Worm (Caenorhabditis elegans) whole organism, midembryonic: ENCODE measurements around the gene vab-9.

Experiments used
- T22C8.4 ChIP-seq: fragments of 200-800 bp; sonication (Bioruptor generic); IDR thresholded peaks from 2 replicates; pipeline ENCODE4 v1.3.6; 2022; ENCODE audit warnings: missing genetic modification characterization, missing compliant biosample characterization
- cog-1 ChIP-seq: sonication (generic microtip); optimal IDR thresholded peaks from 2 replicates; lab custom pipeline; 2016; ENCODE audit warnings: missing genetic modification characterization, missing compliant biosample characterization
- flt-1 ChIP-seq: fragments of 200-800 bp; sonication (Bioruptor generic); IDR thresholded peaks from 2 replicates; pipeline ENCODE4 v1.3.6; 2022; ENCODE audit warnings: missing genetic modification characterization, missing compliant biosample characterization
- klf-2 ChIP-seq: fragments of 200-800 bp; sonication (Bioruptor generic); conservative IDR thresholded peaks from 2 replicates; pipeline ENCODE4 v1.3.6; 2022; ENCODE audit warnings: missing genetic modification reagents, missing genetic modification characterization, missing compliant biosample characterization
- med-1 ChIP-seq: sonication (generic microtip); optimal IDR thresholded peaks from 2 replicates; lab custom pipeline; 2017; ENCODE audit warnings: missing genetic modification characterization, mild to moderate bottlenecking, missing compliant biosample characterization, antibody characterized with exemption, missing genetic modification reagents; ENCODE audit not compliant: insufficient read depth
- ref-1 ChIP-seq: fragments of 200-800 bp; sonication (Bioruptor generic); conservative IDR thresholded peaks from 2 replicates; pipeline ENCODE4 v1.3.6; 2022; ENCODE audit warnings: missing genetic modification reagents, missing genetic modification characterization, missing compliant biosample characterization
- tab-1 ChIP-seq: fragments of 200-800 bp; sonication (Bioruptor generic); IDR thresholded peaks from 2 replicates; pipeline ENCODE4 v1.3.6; 2022; ENCODE audit warnings: missing genetic modification characterization, missing compliant biosample characterization
- ztf-23 ChIP-seq: fragments of 200-800 bp; sonication (Bioruptor generic); IDR thresholded peaks from 2 replicates; pipeline ENCODE4 v1.3.6; 2022; ENCODE audit warnings: missing genetic modification reagents, missing genetic modification characterization, missing compliant biosample characterization
- ztf-29 ChIP-seq: fragments of 200-800 bp; sonication (Bioruptor generic); IDR thresholded peaks from 2 replicates; pipeline ENCODE4 v1.3.6; 2022; ENCODE audit warnings: missing genetic modification reagents, missing genetic modification characterization, missing compliant biosample characterization

- TF ChIP-seq cog-1, result no peak
- TF ChIP-seq ref-1 (GFP tag; lab: Robert Waterston, UW), result no peak
- TF ChIP-seq ztf-23 (GFP tag; lab: Robert Waterston, UW), result no peak
- TF ChIP-seq flt-1 (GFP tag; lab: Robert Waterston, UW), result no peak
- no peak for TF ChIP-seq ztf-29
- TF ChIP-seq T22C8.4 (GFP tag; lab: Robert Waterston, UW), result no peak
- no peak for TF ChIP-seq med-1
- no peak for TF ChIP-seq klf-2 (GFP tag; lab: Robert Waterston, UW)
- TF ChIP-seq tab-1 (GFP tag; lab: Robert Waterston, UW), result no peak
Measured at ce11 chrII:8602337-8602944, 35.1 kb downstream of the vab-9 start, which contains the start of the genes cpf-1 and rpl-26.
